ENCODE assay signal across 1 fruit fly cellular context in the genomic region with DNA sequence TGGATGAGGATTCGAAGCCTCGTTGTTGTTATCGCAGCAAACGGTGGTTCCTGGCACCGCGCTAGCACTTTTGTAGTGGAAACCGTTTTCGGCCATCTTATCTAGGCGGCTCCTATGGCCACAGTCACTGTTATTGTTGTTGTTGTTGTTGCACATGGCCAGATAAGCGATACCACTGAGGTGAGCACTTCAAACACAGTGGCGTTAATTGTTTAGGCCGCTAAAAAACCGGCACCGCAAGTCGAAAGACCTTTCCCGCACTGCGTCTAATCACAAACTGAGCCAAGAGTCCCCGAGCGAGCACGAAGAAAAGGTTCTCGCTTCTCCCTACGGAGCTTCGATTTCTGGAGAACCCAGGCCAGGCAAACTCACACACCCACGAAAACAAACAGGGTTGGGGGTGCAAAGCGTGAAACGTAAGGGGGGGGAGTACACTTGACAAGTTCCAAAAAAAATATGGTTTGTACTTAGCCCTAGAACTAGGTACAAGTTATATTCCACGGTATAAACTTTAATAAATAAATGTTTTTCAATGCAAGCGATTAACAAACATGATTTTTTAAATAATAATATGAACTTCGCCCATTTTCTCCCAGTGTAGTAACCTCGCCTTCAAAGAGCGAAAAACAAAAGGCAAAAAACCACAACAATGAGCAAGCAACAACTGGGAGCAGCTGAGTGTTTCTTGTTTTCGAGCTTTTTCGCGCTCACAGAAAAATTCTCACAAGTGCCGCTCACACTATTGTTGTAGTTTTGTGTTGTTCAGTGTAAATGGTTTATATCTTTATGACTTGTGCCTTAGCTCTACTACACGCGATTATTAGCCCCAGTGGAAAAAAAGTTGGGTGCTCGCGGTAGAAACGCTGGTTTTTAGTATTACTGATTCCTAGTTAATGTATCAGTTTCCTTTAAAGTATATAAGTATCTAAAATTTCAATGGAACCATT.
A peak's percentile ranks its signal among the peaks of the same experiment; 100 is the strongest.
TF ChIP-seq lines count a peak whose summit lies in the region.

No protein-coding gene starts in this region.

TF ChIP-seq in whole organism, embryonic, 481 proteins besides CTCF, POLR2A, EP300 and RAD21 (continued from another document and continues in another):
- TF ChIP-seq CG32532 (GFP tag; IDR thresholded peaks at IDR 0.05; lab: Robert Waterston, UW) (peak; percentile 96), Xrp1 (GFP tag; IDR thresholded peaks at IDR 0.05; lab: Robert Waterston, UW) (peak; percentile 87), ara (GFP tag; IDR thresholded peaks at IDR 0.05; lab: Robert Waterston, UW) (peak; percentile 60; the same call in 1 of the 2 replicates), toy (GFP tag; IDR thresholded peaks at IDR 0.05; lab: Robert Waterston, UW) (peak; percentile 77), Max (GFP tag; optimal IDR thresholded peaks at IDR 0.05; lab: Kevin White, UChicago) (peak; percentile 74), CG2199 (GFP tag; IDR thresholded peaks at IDR 0.05; lab: Robert Waterston, UW) (peak; percentile 79), hth (optimal IDR thresholded peaks at IDR 0.05; lab: Kevin White, UChicago) (no peak), CG34376 (GFP tag; optimal IDR thresholded peaks at IDR 0.05; lab: Kevin White, UChicago) (peak; percentile 68), ham (GFP tag; IDR thresholded peaks at IDR 0.05; lab: Robert Waterston, UW) (peak; percentile 28; the same call in 1 of the 2 replicates), Hmx (GFP tag; optimal IDR thresholded peaks at IDR 0.05; lab: Kevin White, UChicago) (no peak), CG1832 (GFP tag; optimal IDR thresholded peaks at IDR 0.05; lab: Kevin White, UChicago) (no peak), Nf-YA (GFP tag; IDR thresholded peaks at IDR 0.05; lab: Robert Waterston, UW) (0 out of 2 replicates have a peak, but pooled peaks have one; percentile 54), CG18011 (GFP tag; optimal IDR thresholded peaks at IDR 0.05; lab: Kevin White, UChicago) (peak; percentile 61), grau (tag; optimal IDR thresholded peaks at IDR 0.05; lab: Kevin White, UChicago) (peak; percentile 87), HLH4C (GFP tag; IDR thresholded peaks at IDR 0.05; lab: Robert Waterston, UW; ENCODE audit: partially characterized antibody) (no peak), CG2120 (GFP tag; optimal IDR thresholded peaks at IDR 0.05; lab: Kevin White, UChicago) (peak; percentile 90), Hr39 (optimal IDR thresholded peaks at IDR 0.05; lab: Kevin White, UChicago) (no peak), Pdp1 (GFP tag; optimal IDR thresholded peaks at IDR 0.05; lab: Kevin White, UChicago) (peak; percentile 54 to 64), sna (GFP tag; IDR thresholded peaks at IDR 0.05; lab: Robert Waterston, UW; ENCODE audit: partially characterized antibody) (no peak), Dek (tag; optimal IDR thresholded peaks at IDR 0.05; lab: Kevin White, UChicago) (peak; percentile 80), sd (tag; optimal IDR thresholded peaks at IDR 0.05; lab: Kevin White, UChicago) (peak; percentile 56), trh (GFP tag; optimal IDR thresholded peaks at IDR 0.05; lab: Kevin White, UChicago) (peak; percentile 73), ttk (GFP tag; IDR thresholded peaks at IDR 0.05; lab: Robert Waterston, UW) (peak; percentile 91), inv (GFP tag; IDR thresholded peaks at IDR 0.05; lab: Robert Waterston, UW; ENCODE audit: partially characterized antibody) (peak; percentile 24; the same call in 1 of the 2 replicates), nau (GFP tag; optimal IDR thresholded peaks at IDR 0.05; lab: Kevin White, UChicago) (peak; percentile 28), CG5245 (GFP tag; optimal IDR thresholded peaks at IDR 0.05; lab: Kevin White, UChicago) (peak; percentile 34), da (GFP tag; optimal IDR thresholded peaks at IDR 0.05; lab: Kevin White, UChicago) (no peak), Asciz (GFP tag; optimal IDR thresholded peaks at IDR 0.05; lab: Kevin White, UChicago) (peak; percentile 34), CG7357 (GFP tag; IDR thresholded peaks at IDR 0.05; lab: Robert Waterston, UW) (peak; percentile 82), CG15073 (GFP tag; optimal IDR thresholded peaks at IDR 0.05; lab: Kevin White, UChicago) (no peak), CG12744 (GFP tag; optimal IDR thresholded peaks at IDR 0.05; lab: Kevin White, UChicago) (peak; percentile 10), lab (GFP tag; optimal IDR thresholded peaks at IDR 0.05; lab: Kevin White, UChicago) (peak; percentile 96), CG15269 (tag; optimal IDR thresholded peaks at IDR 0.05; lab: Kevin White, UChicago) (peak; percentile 86), corto (GFP tag; optimal IDR thresholded peaks at IDR 0.05; lab: Kevin White, UChicago) (no peak), CG14965 (GFP tag; optimal IDR thresholded peaks at IDR 0.05; lab: Kevin White, UChicago; ENCODE audit: borderline replicate concordance) (no peak), stwl (tag; optimal IDR thresholded peaks at IDR 0.05; lab: Kevin White, UChicago) (no peak), wek (GFP tag; optimal IDR thresholded peaks at IDR 0.05; lab: Kevin White, UChicago) (no peak), CG3726 (GFP tag; IDR thresholded peaks at IDR 0.05; lab: Robert Waterston, UW) (peak; percentile 76), CG14050 (GFP tag; IDR thresholded peaks at IDR 0.05; lab: Robert Waterston, UW) (peak; percentile 77), HmgZ (tag; optimal IDR thresholded peaks at IDR 0.05; lab: Kevin White, UChicago) (peak; percentile 66), E2f1 (GFP tag; IDR thresholded peaks at IDR 0.05; lab: Robert Waterston, UW) (peak; percentile 87), pum (GFP tag; optimal IDR thresholded peaks at IDR 0.05; lab: Kevin White, UChicago) (peak; percentile 39), br (optimal IDR thresholded peaks at IDR 0.05; lab: Kevin White, UChicago) (no peak), CG10147 (GFP tag; optimal IDR thresholded peaks at IDR 0.05; lab: Kevin White, UChicago) (peak; percentile 49), insv (GFP tag; optimal IDR thresholded peaks at IDR 0.05; lab: Kevin White, UChicago) (no peak), Dll (GFP tag; IDR thresholded peaks at IDR 0.05; lab: Robert Waterston, UW; ENCODE audit: partially characterized antibody) (no peak), Hr51 (GFP tag; optimal IDR thresholded peaks at IDR 0.05; lab: Kevin White, UChicago) (peak in 1 of 2 experiments; percentile 86), eve (GFP tag; optimal IDR thresholded peaks at IDR 0.05; lab: Kevin White, UChicago) (peak in 1 of 2 experiments; percentile 72), CG1529 (GFP tag; optimal IDR thresholded peaks at IDR 0.05; lab: Kevin White, UChicago) (peak; percentile 66), Taf1 (GFP tag; IDR thresholded peaks at IDR 0.05; lab: Robert Waterston, UW) (peak; percentile 78), CG34224 (GFP tag; IDR thresholded peaks at IDR 0.05; lab: Robert Waterston, UW; ENCODE audit: partially characterized antibody) (no peak), CG11696 (GFP tag; IDR thresholded peaks at IDR 0.05; lab: Robert Waterston, UW) (0 out of 2 replicates have a peak, but pooled peaks have one; percentile 41), CG14667 (GFP tag; IDR thresholded peaks at IDR 0.05; lab: Robert Waterston, UW) (peak; percentile 72), bbx (GFP tag; IDR thresholded peaks at IDR 0.05; lab: Robert Waterston, UW; ENCODE audit: partially characterized antibody) (no peak), dati (GFP tag; IDR thresholded peaks at IDR 0.05; lab: Robert Waterston, UW) (peak; percentile 46; the same call in 1 of the 2 replicates), ac (GFP tag; optimal IDR thresholded peaks at IDR 0.05; lab: Kevin White, UChicago) (no peak), unpg (GFP tag; optimal IDR thresholded peaks at IDR 0.05; lab: Kevin White, UChicago) (peak; percentile 74), dpn (GFP tag; optimal IDR thresholded peaks at IDR 0.05; lab: Kevin White, UChicago) (peak; percentile 84 to 88), CG15479 (GFP tag; optimal IDR thresholded peaks at IDR 0.05; lab: Kevin White, UChicago) (no peak), CG18262 (tag; optimal IDR thresholded peaks at IDR 0.05; lab: Kevin White, UChicago) (peak; percentile 76), CHES-1-like (GFP tag; optimal IDR thresholded peaks at IDR 0.05; lab: Kevin White, UChicago) (peak; percentile 34), Kr (GFP tag; optimal IDR thresholded peaks at IDR 0.05; lab: Kevin White, UChicago) (no peak), Sry-β (GFP tag; optimal IDR thresholded peaks at IDR 0.05; lab: Kevin White, UChicago) (no peak), peb (GFP tag; IDR thresholded peaks at IDR 0.05; lab: Robert Waterston, UW) (peak; percentile 80), CG4360 (GFP tag; IDR thresholded peaks at IDR 0.05; lab: Robert Waterston, UW) (peak; percentile 54; the same call in 1 of the 2 replicates), CG12104 (GFP tag; optimal IDR thresholded peaks at IDR 0.05; lab: Kevin White, UChicago) (peak; percentile 61), CG17829 (tag; optimal IDR thresholded peaks at IDR 0.05; lab: Kevin White, UChicago) (peak; percentile 84), Antp (GFP tag; optimal IDR thresholded peaks at IDR 0.05; lab: Kevin White, UChicago) (peak; percentile 56), D19B (GFP tag; optimal IDR thresholded peaks at IDR 0.05; lab: Kevin White, UChicago) (peak; percentile 0), Bdp1 (GFP tag; optimal IDR thresholded peaks at IDR 0.05; lab: Kevin White, UChicago) (no peak), Atf-2 (GFP tag; optimal IDR thresholded peaks at IDR 0.05; lab: Kevin White, UChicago) (no peak), gce (GFP tag; IDR thresholded peaks at IDR 0.05; lab: Robert Waterston, UW) (peak; percentile 84), Mrtf (GFP tag; IDR thresholded peaks at IDR 0.05; lab: Robert Waterston, UW) (peak; percentile 77), zf30C (GFP tag; optimal IDR thresholded peaks at IDR 0.05; lab: Kevin White, UChicago) (peak; percentile 75), salm (tag; optimal IDR thresholded peaks at IDR 0.05; lab: Kevin White, UChicago) (no peak), cg (GFP tag; optimal IDR thresholded peaks at IDR 0.05; lab: Kevin White, UChicago) (peak; percentile 37), CG13894 (tag; optimal IDR thresholded peaks at IDR 0.05; lab: Kevin White, UChicago) (peak; percentile 69), ash1 (GFP tag; optimal IDR thresholded peaks at IDR 0.05; lab: Kevin White, UChicago) (no peak), CoRest (tag; optimal IDR thresholded peaks at IDR 0.05; lab: Kevin White, UChicago) (peak; percentile 85), Fer1 (GFP tag; optimal IDR thresholded peaks at IDR 0.05; lab: Kevin White, UChicago) (peak; percentile 88), CG31365 (tag; optimal IDR thresholded peaks at IDR 0.05; lab: Kevin White, UChicago) (peak; percentile 48), CG10543 (GFP tag; optimal IDR thresholded peaks at IDR 0.05; lab: Kevin White, UChicago) (peak; percentile 70), HLHmδ (GFP tag; optimal IDR thresholded peaks at IDR 0.05; lab: Kevin White, UChicago) (no peak), CG9437 (GFP tag; optimal IDR thresholded peaks at IDR 0.05; lab: Kevin White, UChicago) (peak; percentile 71), vfl (GFP tag; optimal IDR thresholded peaks at IDR 0.05; lab: Kevin White, UChicago) (peak; percentile 44), YL-1 (GFP tag; optimal IDR thresholded peaks at IDR 0.05; lab: Kevin White, UChicago) (peak; percentile 10), CG4820 (GFP tag; optimal IDR thresholded peaks at IDR 0.05; lab: Kevin White, UChicago) (peak; percentile 81), CG6175 (GFP tag; IDR thresholded peaks at IDR 0.05; lab: Robert Waterston, UW) (peak; percentile 80), bsh (GFP tag; optimal IDR thresholded peaks at IDR 0.05; lab: Kevin White, UChicago) (peak; percentile 46 to 83), CG10209 (GFP tag; optimal IDR thresholded peaks at IDR 0.05; lab: Kevin White, UChicago) (peak; percentile 86), CG7786 (GFP tag; optimal IDR thresholded peaks at IDR 0.05; lab: Kevin White, UChicago) (peak; percentile 31), Aef1 (GFP tag; IDR thresholded peaks at IDR 0.05; lab: Robert Waterston, UW) (peak; percentile 81), shn (GFP tag; optimal IDR thresholded peaks at IDR 0.05; lab: Kevin White, UChicago) (no peak), jumu (GFP tag; optimal IDR thresholded peaks at IDR 0.05; lab: Kevin White, UChicago) (peak; percentile 28), fru (optimal IDR thresholded peaks at IDR 0.05; lab: Kevin White, UChicago) (no peak), tup (GFP tag; optimal IDR thresholded peaks at IDR 0.05; lab: Kevin White, UChicago) (no peak), cad (GFP tag; optimal IDR thresholded peaks at IDR 0.05; lab: Kevin White, UChicago) (no peak), Dbx (GFP tag; IDR thresholded peaks at IDR 0.05; lab: Robert Waterston, UW) (peak; percentile 95), chinmo (GFP tag; IDR thresholded peaks at IDR 0.05; lab: Robert Waterston, UW; ENCODE audit: partially characterized antibody) (peak; percentile 64; the same call in 1 of the 4 replicates), Six4 (GFP tag; optimal IDR thresholded peaks at IDR 0.05; lab: Kevin White, UChicago) (peak; percentile 44), tin (GFP tag; optimal IDR thresholded peaks at IDR 0.05; lab: Kevin White, UChicago) (peak; percentile 11), CG16815 (GFP tag; optimal IDR thresholded peaks at IDR 0.05; lab: Kevin White, UChicago) (peak; percentile 69), Stat92E (GFP tag; optimal IDR thresholded peaks at IDR 0.05; lab: Kevin White, UChicago) (peak in 1 of 3 experiments; percentile 25), CG8478 (optimal IDR thresholded peaks at IDR 0.05; lab: Kevin White, UChicago) (no peak), lilli (GFP tag; optimal IDR thresholded peaks at IDR 0.05; lab: Kevin White, UChicago) (peak; percentile 71), CG11504 (tag; optimal IDR thresholded peaks at IDR 0.05; lab: Kevin White, UChicago) (peak; percentile 69), prd (optimal IDR thresholded peaks at IDR 0.05; lab: Kevin White, UChicago) (no peak), prd (GFP tag; IDR thresholded peaks at IDR 0.05; lab: Robert Waterston, UW) (peak; percentile 91), CG10321 (GFP tag; IDR thresholded peaks at IDR 0.05; lab: Robert Waterston, UW) (peak; percentile 49; the same call in 1 of the 2 replicates), CG10431 (GFP tag; optimal IDR thresholded peaks at IDR 0.05; lab: Kevin White, UChicago) (no peak), bcd (GFP tag; optimal IDR thresholded peaks at IDR 0.05; lab: Kevin White, UChicago) (peak; percentile 86), oc (tag; optimal IDR thresholded peaks at IDR 0.05; lab: Kevin White, UChicago) (peak; percentile 72), sqz (GFP tag; optimal IDR thresholded peaks at IDR 0.05; lab: Kevin White, UChicago) (peak; percentile 78), CG8281 (tag; optimal IDR thresholded peaks at IDR 0.05; lab: Kevin White, UChicago) (peak; percentile 38), nom (GFP tag; optimal IDR thresholded peaks at IDR 0.05; lab: Kevin White, UChicago) (peak; percentile 50), CG10959 (GFP tag; IDR thresholded peaks at IDR 0.05; lab: Robert Waterston, UW) (peak; percentile 71), CG3847 (GFP tag; IDR thresholded peaks at IDR 0.05; lab: Robert Waterston, UW) (peak; percentile 91), Lhr (GFP tag; optimal IDR thresholded peaks at IDR 0.05; lab: Kevin White, UChicago) (peak; percentile 41)
